Worm (Caenorhabditis elegans) whole organism, young adult: Measurements from ENCODE around the gene Y58A7A.2.
A peak's percentile ranks its signal among the peaks of the same experiment; 100 is the strongest.

Experiments
- B0019.2 ChIP-seq: fragments of 200-800 bp; sonication (Bioruptor generic); conservative IDR thresholded peaks from 2 replicates; pipeline ENCODE4 v1.3.6; 2022; ENCODE audit warnings: missing genetic modification reagents, missing genetic modification characterization, missing compliant biosample characterization
- C06A6.2 ChIP-seq: fragments of 200-800 bp; sonication (Bioruptor generic); conservative IDR thresholded peaks from 2 replicates; pipeline ENCODE4 v1.3.6; 2022; ENCODE audit warnings: missing genetic modification characterization, missing compliant biosample characterization
- C17E4.6 ChIP-seq: fragments of 200-800 bp; sonication (Bioruptor generic); IDR thresholded peaks from 2 replicates; pipeline ENCODE4 v1.3.6; 2022; ENCODE audit warnings: missing genetic modification reagents, missing genetic modification characterization, missing compliant biosample characterization
- F52B5.7 ChIP-seq: sonication (generic microtip); optimal IDR thresholded peaks from 2 replicates; lab custom pipeline; 2016; ENCODE audit warnings: mild to moderate bottlenecking, missing genetic modification characterization, missing compliant biosample characterization
- F57C9.4 ChIP-seq: sonication (generic microtip); optimal IDR thresholded peaks from 2 replicates; lab custom pipeline; 2017; ENCODE audit warnings: mild to moderate bottlenecking, missing genetic modification characterization, missing compliant biosample characterization
- K12H6.12 ChIP-seq: fragments of 200-800 bp; sonication (Bioruptor generic); optimal IDR thresholded peaks from 2 replicates; lab custom pipeline; 2018; ENCODE audit warnings: mild to moderate bottlenecking, missing genetic modification characterization, missing compliant biosample characterization
- T07F8.4 ChIP-seq: sonication (generic microtip); optimal IDR thresholded peaks from 2 replicates; lab custom pipeline; 2016; ENCODE audit warnings: mild to moderate bottlenecking, missing genetic modification characterization, moderate library complexity, missing compliant biosample characterization
- Y53G8AR.9 ChIP-seq: fragments of 200-800 bp; sonication (Bioruptor generic); conservative IDR thresholded peaks from 2 replicates; pipeline ENCODE4 v1.3.6; 2022; ENCODE audit warnings: missing genetic modification reagents, missing genetic modification characterization, missing compliant biosample characterization
- Y95B8A.8 ChIP-seq: fragments of 200-800 bp; sonication (Bioruptor generic); IDR thresholded peaks from 2 replicates; pipeline ENCODE4 v1.3.6; 2022; ENCODE audit warnings: missing genetic modification reagents, missing genetic modification characterization, missing compliant biosample characterization
- attf-5 ChIP-seq: fragments of 200-800 bp; sonication (Bioruptor generic); optimal IDR thresholded peaks from 2 replicates; lab custom pipeline; 2018; ENCODE audit warnings: mild to moderate bottlenecking, missing genetic modification characterization, missing compliant biosample characterization
- cebp-1 ChIP-seq, 2 experiments: fragments of 200-800 bp in 1 of 2; sonication (Bioruptor generic) in 1 of 2; sonication (generic microtip) in 1 of 2; IDR thresholded peaks in 1 of 2; optimal IDR thresholded peaks in 1 of 2; 2 replicates each; pipeline versions ENCODE4 v1.3.6 to Lab custom; 2017 to 2022; ENCODE audit warnings: missing compliant biosample characterization in 2 of 2, missing genetic modification characterization in 2 of 2, mild to moderate bottlenecking in 1 of 2, missing genetic modification reagents in 1 of 2, moderate library complexity in 1 of 2
- ceh-27 ChIP-seq: fragments of 200-800 bp; sonication (Bioruptor generic); optimal IDR thresholded peaks from 2 replicates; lab custom pipeline; 2018; ENCODE audit warnings: mild to moderate bottlenecking, missing genetic modification characterization, moderate library complexity, missing compliant biosample characterization
- ceh-58 ChIP-seq: fragments of 200-800 bp; sonication (Bioruptor generic); IDR thresholded peaks from 2 replicates; pipeline ENCODE4 v1.3.6; 2022; ENCODE audit warnings: missing genetic modification characterization, missing compliant biosample characterization
- efl-1 ChIP-seq: fragments of 150-350 bp; optimal IDR thresholded peaks from 2 replicates; lab custom pipeline; 2014; ENCODE audit warnings: missing biosample characterization, missing genetic modification reagents, missing genetic modification characterization
- egl-18 ChIP-seq: fragments of 200-800 bp; sonication (Bioruptor generic); IDR thresholded peaks from 2 replicates; pipeline ENCODE4 v1.3.6; 2022; ENCODE audit warnings: missing genetic modification reagents, missing genetic modification characterization, missing compliant biosample characterization
- egl-44 ChIP-seq: fragments of 200-800 bp; sonication (Bioruptor generic); IDR thresholded peaks from 2 replicates; pipeline ENCODE4 v1.3.6; 2022; ENCODE audit warnings: missing genetic modification reagents, missing genetic modification characterization, missing compliant biosample characterization
- egrh-3 ChIP-seq: fragments of 200-800 bp; sonication (Bioruptor generic); IDR thresholded peaks from 2 replicates; pipeline ENCODE4 v1.3.6; 2022; ENCODE audit warnings: missing genetic modification reagents, missing genetic modification characterization, missing compliant biosample characterization
- gei-17 ChIP-seq: fragments of 200-800 bp; sonication (Bioruptor generic); optimal IDR thresholded peaks from 2 replicates; lab custom pipeline; 2018; ENCODE audit warnings: mild to moderate bottlenecking, missing genetic modification characterization, missing compliant biosample characterization
- hmg-1.2 ChIP-seq: fragments of 200-800 bp; sonication (Bioruptor generic); IDR thresholded peaks from 2 replicates; pipeline ENCODE4 v1.3.6; 2022; ENCODE audit warnings: missing genetic modification reagents, missing genetic modification characterization, missing compliant biosample characterization
- hmg-20 ChIP-seq: fragments of 200-800 bp; sonication (Bioruptor generic); IDR thresholded peaks from 2 replicates; pipeline ENCODE4 v1.3.6; 2022; ENCODE audit warnings: missing genetic modification reagents, missing genetic modification characterization, missing compliant biosample characterization
- let-607 ChIP-seq, 2 experiments: fragments of 200-800 bp in 1 of 2; sonication (Bioruptor generic) in 1 of 2; sonication (generic microtip) in 1 of 2; optimal IDR thresholded peaks; 2 replicates each; lab custom pipeline; 2016 to 2018; ENCODE audit warnings: mild to moderate bottlenecking in 2 of 2, missing compliant biosample characterization in 2 of 2, missing genetic modification characterization in 2 of 2, moderate library complexity in 2 of 2, missing genotype in 1 of 2
- lin-35 ChIP-seq, 3 experiments: fragments of 150-350 bp in 2 of 3; sonication (generic microtip) in 1 of 3; optimal IDR thresholded peaks; 2 replicates each; lab custom pipeline; 2014 to 2018; ENCODE audit warnings: missing biosample characterization in 3 of 3, missing genetic modification characterization in 3 of 3, missing genetic modification reagents in 3 of 3
- lin-40 ChIP-seq: sonication (generic microtip); optimal IDR thresholded peaks from 2 replicates; lab custom pipeline; 2016; ENCODE audit warnings: missing genetic modification characterization, mild to moderate bottlenecking, missing compliant biosample characterization, missing genotype, missing genetic modification reagents
- lin-54 ChIP-seq: fragments of 200-800 bp; sonication (Bioruptor generic); optimal IDR thresholded peaks from 2 replicates; lab custom pipeline; 2018; ENCODE audit warnings: mild to moderate bottlenecking, missing genetic modification characterization, missing compliant biosample characterization
- madf-6 ChIP-seq: fragments of 200-800 bp; sonication (Bioruptor generic); IDR thresholded peaks from 2 replicates; pipeline ENCODE4 v1.3.6; 2022; ENCODE audit warnings: missing genetic modification reagents, missing genetic modification characterization, missing compliant biosample characterization
- madf-8 ChIP-seq: fragments of 200-800 bp; sonication (Bioruptor generic); conservative IDR thresholded peaks from 2 replicates; pipeline ENCODE4 v1.3.6; 2022; ENCODE audit warnings: missing genetic modification reagents, missing genetic modification characterization, missing compliant biosample characterization
- mcd-1 ChIP-seq: fragments of 200-800 bp; sonication (Bioruptor generic); IDR thresholded peaks from 2 replicates; pipeline ENCODE4 v1.3.6; 2022; ENCODE audit warnings: missing genetic modification reagents, missing genetic modification characterization, missing compliant biosample characterization
- nhr-179 ChIP-seq: sonication (generic microtip); optimal IDR thresholded peaks from 2 replicates; lab custom pipeline; 2016; ENCODE audit warnings: mild to moderate bottlenecking, missing genetic modification characterization, missing compliant biosample characterization
- nhr-27 ChIP-seq: fragments of 200-800 bp; sonication (Bioruptor generic); optimal IDR thresholded peaks from 2 replicates; lab custom pipeline; 2018; ENCODE audit warnings: mild to moderate bottlenecking, missing genetic modification characterization, moderate library complexity, missing compliant biosample characterization
- nhr-80 ChIP-seq: sonication (generic microtip); optimal IDR thresholded peaks from 2 replicates; lab custom pipeline; 2016; ENCODE audit warnings: missing genetic modification characterization, missing compliant biosample characterization
- pbrm-1 ChIP-seq: fragments of 200-800 bp; sonication (Bioruptor generic); IDR thresholded peaks from 2 replicates; pipeline ENCODE4 v1.3.6; 2022; ENCODE audit warnings: missing genetic modification reagents, missing genetic modification characterization, missing compliant biosample characterization
- rcor-1 ChIP-seq: fragments of 200-800 bp; sonication (Bioruptor generic); IDR thresholded peaks from 2 replicates; pipeline ENCODE4 v1.3.6; 2022; ENCODE audit warnings: missing genetic modification reagents, missing genetic modification characterization, missing compliant biosample characterization
- repo-1 ChIP-seq: sonication (generic microtip); optimal IDR thresholded peaks from 2 replicates; lab custom pipeline; 2017; ENCODE audit warnings: mild to moderate bottlenecking, missing genetic modification characterization, missing compliant biosample characterization
- sea-2 ChIP-seq: fragments of 200-800 bp; sonication (Bioruptor generic); IDR thresholded peaks from 2 replicates; pipeline ENCODE4 v1.3.6; 2022; ENCODE audit warnings: missing genetic modification characterization, missing compliant biosample characterization
- snpc-1.1 ChIP-seq: sonication (generic microtip); optimal IDR thresholded peaks from 2 replicates; lab custom pipeline; 2017; ENCODE audit warnings: missing genetic modification characterization, mild to moderate bottlenecking, missing compliant biosample characterization, antibody characterized with exemption, moderate library complexity, missing genotype, missing genetic modification reagents; ENCODE audit not compliant: insufficient read depth
- unc-62 ChIP-seq: fragments of 150-350 bp; optimal IDR thresholded peaks from 2 replicates; lab custom pipeline; 2014; ENCODE audit warnings: missing biosample characterization, missing genetic modification reagents, missing genetic modification characterization
- ztf-18 ChIP-seq: sonication (generic microtip); optimal IDR thresholded peaks from 2 replicates; lab custom pipeline; 2016; ENCODE audit warnings: missing genotype, mild to moderate bottlenecking, missing genetic modification characterization, missing compliant biosample characterization
- ztf-22 ChIP-seq: fragments of 200-800 bp; sonication (Bioruptor generic); optimal IDR thresholded peaks from 2 replicates; lab custom pipeline; 2018; ENCODE audit warnings: mild to moderate bottlenecking, missing genetic modification characterization, moderate library complexity, missing compliant biosample characterization
- ztf-6 ChIP-seq: fragments of 200-800 bp; sonication (Bioruptor generic); IDR thresholded peaks from 2 replicates; pipeline ENCODE4 v1.3.6; 2022; ENCODE audit warnings: missing genetic modification reagents, missing genetic modification characterization, missing compliant biosample characterization

The Y58A7A.2 gene

DNA sequence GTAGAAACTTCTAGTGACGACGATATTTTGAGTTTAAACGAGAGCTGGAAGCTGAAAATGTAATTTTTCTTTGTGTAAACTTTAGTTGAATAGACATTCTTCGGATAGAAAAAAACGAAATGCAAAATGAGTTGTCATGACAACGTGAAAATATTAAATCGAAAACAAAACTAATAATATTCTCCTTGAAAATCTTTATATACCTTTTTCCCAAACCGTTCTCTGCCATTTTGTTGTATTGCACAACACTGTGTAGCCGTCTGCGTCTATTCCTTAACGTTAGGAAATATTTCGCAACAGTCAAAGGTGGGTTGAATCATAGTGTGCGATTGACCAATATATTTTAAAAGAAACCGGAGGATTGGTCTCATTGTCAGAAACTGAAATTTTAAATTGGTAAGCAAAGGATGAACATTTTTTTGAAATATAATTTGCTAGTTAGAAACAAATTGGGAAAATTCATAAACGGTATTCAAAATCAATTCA lies 8.9 kb upstream of the Y58A7A.2 start, which contains the start of gene Y58A7A.3:
Gene Y58A7A.3, minus strand, starts transcription at position 51 of the 486 bp plus-strand sequence.
- TF ChIP-seq ceh-27 (GFP tag; lab: Kevin White, UChicago) (no peak), K12H6.12 (tag; lab: Kevin White, UChicago) (peak; percentile 6), nhr-80 (peak; percentile 69), sea-2 (no peak), madf-6 (GFP tag; lab: Robert Waterston, UW) (no peak), lin-35 (GFP tag; optimal IDR thresholded peaks at IDR 0.05; lab: Kevin White, UChicago) (no peak), Y53G8AR.9 (GFP tag; lab: Robert Waterston, UW) (no peak), hmg-1.2 (peak; percentile 72; the same call in 1 of the 2 replicates), egl-44 (GFP tag; lab: Robert Waterston, UW) (no peak), egl-18 (GFP tag; lab: Robert Waterston, UW) (no peak), lin-54 (GFP tag; lab: Kevin White, UChicago) (peak; percentile 12), C06A6.2 (GFP tag; lab: Robert Waterston, UW) (no peak), attf-5 (GFP tag; lab: Kevin White, UChicago) (peak; percentile 88), C17E4.6 (GFP tag; lab: Robert Waterston, UW) (no peak), rcor-1 (GFP tag; lab: Robert Waterston, UW) (no peak), hmg-20 (GFP tag; lab: Robert Waterston, UW) (no peak), F57C9.4 (tag; lab: Kevin White, UChicago) (no peak), lin-40 (tag; lab: Kevin White, UChicago) (peak; percentile 8), ceh-58 (no peak), Y95B8A.8 (GFP tag; lab: Robert Waterston, UW) (no peak), cebp-1 (GFP tag; IDR thresholded peaks at IDR 0.05; lab: Robert Waterston, UW) (peak; percentile 99), cebp-1 (tag; optimal IDR thresholded peaks at IDR 0.05; lab: Kevin White, UChicago) (peak; percentile 99)
- TF ChIP-seq, all 124 proteins: peak for 7

DNA sequence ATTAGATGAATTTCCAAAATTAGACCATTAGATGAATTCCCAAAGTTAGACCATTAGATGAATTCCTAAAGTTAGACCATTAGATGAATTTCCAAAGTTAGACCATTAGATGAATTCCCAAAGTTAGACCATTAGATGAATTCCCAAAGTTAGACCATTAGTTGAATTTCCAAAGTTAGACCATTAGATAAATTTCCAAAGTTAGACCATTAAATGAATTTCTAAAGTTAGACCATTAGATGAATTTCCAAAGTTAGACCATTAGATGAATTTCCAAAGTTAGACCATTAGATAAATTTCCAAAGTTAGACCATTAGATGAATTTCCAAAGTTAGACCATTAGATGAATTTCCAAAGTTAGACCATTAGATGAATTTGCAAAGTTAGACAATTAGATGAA lies 3.4 kb upstream of the Y58A7A.2 start:
- peak; percentile 83 for TF ChIP-seq egrh-3
- TF ChIP-seq, all 124 proteins: peak for 1; not testable (repeated sequence) for 123

DNA sequence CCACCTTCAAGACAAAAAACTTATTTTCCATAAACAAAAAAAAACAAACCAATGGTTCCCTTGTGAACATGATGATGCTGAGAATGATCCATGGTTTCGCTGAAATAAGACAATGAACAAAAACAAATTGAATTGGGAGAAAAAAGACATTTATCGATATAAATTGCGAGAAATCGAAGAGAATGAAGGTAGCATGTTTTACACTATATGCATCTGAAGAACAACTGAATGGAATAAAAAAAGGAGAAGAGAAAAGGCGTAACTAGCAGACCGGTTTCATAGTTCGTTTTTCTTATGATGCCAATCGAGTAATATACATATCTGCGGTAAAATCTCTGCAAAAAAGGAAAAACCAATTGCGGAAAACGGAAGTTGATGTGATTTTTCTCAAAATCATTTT lies 2.5 kb downstream of the Y58A7A.2 start, which contains the start of gene Y58A7A.1:
Gene Y58A7A.1, minus strand, starts transcription at position 101 of the 400 bp plus-strand sequence.
- no peak for TF ChIP-seq ztf-6 (GFP tag; lab: Robert Waterston, UW)

DNA sequence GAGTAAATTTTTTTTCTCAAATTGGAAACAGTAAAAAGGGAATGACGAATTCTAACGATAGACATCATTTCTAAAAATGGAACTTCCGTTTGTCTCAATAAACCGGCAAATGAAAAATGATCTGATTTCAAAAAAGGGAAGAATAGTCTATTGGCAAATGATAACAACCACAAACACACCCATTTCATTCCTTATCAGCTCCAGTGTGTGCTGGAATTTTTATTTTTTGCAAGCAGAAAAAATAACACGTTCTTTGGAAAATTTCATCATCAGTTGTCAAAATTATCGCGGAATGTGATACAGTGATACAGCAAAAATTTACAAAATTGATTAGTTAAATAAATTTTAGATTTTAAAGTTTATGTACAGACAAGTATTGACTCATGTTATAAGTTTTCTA lies 4.6 kb downstream of the Y58A7A.2 start:
- peak; percentile 87 for TF ChIP-seq nhr-80
- no peak for TF ChIP-seq repo-1 (tag; lab: Kevin White, UChicago)
- TF ChIP-seq ztf-18 (tag; lab: Kevin White, UChicago), result no peak
- TF ChIP-seq unc-62 (GFP tag; lab: Kevin White, UChicago), result peak; percentile 67
- TF ChIP-seq cebp-1 (GFP tag; IDR thresholded peaks at IDR 0.05; lab: Robert Waterston, UW), result peak; percentile 48; the same call in 1 of the 2 replicates
- TF ChIP-seq cebp-1 (tag; optimal IDR thresholded peaks at IDR 0.05; lab: Kevin White, UChicago), result peak; percentile 74
- no peak for TF ChIP-seq ztf-22

DNA sequence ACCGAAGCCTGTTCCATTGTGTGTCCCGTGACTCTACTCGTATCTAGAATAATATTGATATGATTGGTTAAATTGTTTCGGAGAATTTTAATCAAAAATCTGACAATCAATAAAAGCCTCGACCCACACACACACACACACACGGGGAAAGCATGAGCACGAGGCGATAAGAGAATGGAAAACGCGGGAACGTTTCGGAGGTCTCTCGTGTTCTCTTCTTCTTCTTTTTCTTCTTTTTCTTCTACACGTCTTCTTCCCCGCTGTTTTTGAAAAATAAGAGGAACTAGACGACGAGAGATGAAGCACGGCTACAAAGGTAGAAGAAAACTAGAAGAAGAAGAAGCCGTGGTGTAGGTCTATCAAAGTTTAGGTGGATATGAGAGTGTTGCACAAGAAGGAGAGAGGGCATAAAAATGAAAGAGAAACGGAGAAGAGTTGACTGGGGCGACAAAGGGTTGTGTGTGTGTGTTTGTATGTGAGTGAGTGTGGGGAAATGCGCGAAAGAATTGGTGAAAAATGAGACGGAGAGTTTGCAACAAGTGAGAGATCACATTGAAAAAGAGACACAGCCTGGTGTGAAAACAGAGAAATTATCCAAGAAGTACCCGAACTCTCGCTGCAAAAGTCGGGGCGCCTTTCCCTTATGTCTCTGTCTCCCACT lies 7.1 kb downstream of the Y58A7A.2 start, which contains the start of gene mlk-1:
Gene mlk-1, minus strand, starts transcription at position 51 of the 661 bp plus-strand sequence.
- TF ChIP-seq T07F8.4 (tag; lab: Kevin White, UChicago) (no peak), pbrm-1 (GFP tag; lab: Robert Waterston, UW) (no peak), nhr-27 (tag; lab: Kevin White, UChicago) (no peak), nhr-179 (tag; lab: Kevin White, UChicago) (no peak), madf-8 (GFP tag; lab: Robert Waterston, UW) (no peak), ceh-27 (GFP tag; lab: Kevin White, UChicago) (peak; percentile 47), hmg-20 (GFP tag; lab: Robert Waterston, UW) (no peak), lin-40 (tag; lab: Kevin White, UChicago) (peak; percentile 71), unc-62 (GFP tag; lab: Kevin White, UChicago) (no peak), madf-6 (GFP tag; lab: Robert Waterston, UW) (no peak), let-607 (tag; optimal IDR thresholded peaks at IDR 0.05; lab: Kevin White, UChicago) (no peak), efl-1 (GFP tag; lab: Kevin White, UChicago) (no peak), mcd-1 (GFP tag; lab: Robert Waterston, UW) (0 out of 2 replicates have a peak, but pooled peaks have one; percentile 29), snpc-1.1 (tag; lab: Kevin White, UChicago) (no peak), F52B5.7 (tag; lab: Kevin White, UChicago) (no peak), B0019.2 (GFP tag; lab: Robert Waterston, UW) (no peak), gei-17 (GFP tag; lab: Kevin White, UChicago) (no peak)
